Worm (Caenorhabditis elegans) whole organism, young adult: ENCODE data around the gene elpc-2.

Source experiments
- D2030.7 ChIP-seq: fragments of 200-800 bp; sonication (Bioruptor generic); IDR thresholded peaks from 2 replicates; pipeline ENCODE4 v1.3.6; 2022; ENCODE audit warnings: missing genetic modification reagents, missing genetic modification characterization, missing compliant biosample characterization
- attf-3 ChIP-seq: fragments of 200-800 bp; sonication (Bioruptor generic); conservative IDR thresholded peaks from 2 replicates; pipeline ENCODE4 v1.3.6; 2022; ENCODE audit warnings: missing genetic modification reagents, missing genetic modification characterization, missing compliant biosample characterization
- hlh-12 ChIP-seq: sonication (generic microtip); optimal IDR thresholded peaks from 2 replicates; lab custom pipeline; 2016; ENCODE audit warnings: missing genetic modification characterization, missing compliant biosample characterization
- hsf-1 ChIP-seq: fragments of 200-800 bp; sonication (Bioruptor generic); IDR thresholded peaks from 2 replicates; pipeline ENCODE4 v1.3.6; 2022; ENCODE audit warnings: missing genetic modification reagents, missing genetic modification characterization, missing compliant biosample characterization
- nfya-2 ChIP-seq: fragments of 200-800 bp; sonication (Bioruptor generic); IDR thresholded peaks from 2 replicates; pipeline ENCODE4 v1.3.6; 2022; ENCODE audit warnings: missing genetic modification reagents, missing genetic modification characterization, missing compliant biosample characterization
- pha-4 ChIP-seq: fragments of 150-350 bp; sonication (generic microtip); optimal IDR thresholded peaks from 2 replicates; lab custom pipeline; 2014; ENCODE audit warnings: missing biosample characterization, missing genetic modification reagents, missing genetic modification characterization
- rcor-1 ChIP-seq: fragments of 200-800 bp; sonication (Bioruptor generic); IDR thresholded peaks from 2 replicates; pipeline ENCODE4 v1.3.6; 2022; ENCODE audit warnings: missing genetic modification reagents, missing genetic modification characterization, missing compliant biosample characterization
- sea-2 ChIP-seq: fragments of 200-800 bp; sonication (Bioruptor generic); IDR thresholded peaks from 2 replicates; pipeline ENCODE4 v1.3.6; 2022; ENCODE audit warnings: missing genetic modification characterization, missing compliant biosample characterization
- unc-130 ChIP-seq: sonication (generic microtip); optimal IDR thresholded peaks from 2 replicates; lab custom pipeline; 2016; ENCODE audit warnings: missing genetic modification reagents, missing genetic modification characterization, missing compliant biosample characterization
- ztf-3 ChIP-seq: fragments of 200-800 bp; sonication (Bioruptor generic); optimal IDR thresholded peaks from 2 replicates; lab custom pipeline; 2018; ENCODE audit warnings: mild to moderate bottlenecking, missing genetic modification characterization, missing compliant biosample characterization

DNA sequence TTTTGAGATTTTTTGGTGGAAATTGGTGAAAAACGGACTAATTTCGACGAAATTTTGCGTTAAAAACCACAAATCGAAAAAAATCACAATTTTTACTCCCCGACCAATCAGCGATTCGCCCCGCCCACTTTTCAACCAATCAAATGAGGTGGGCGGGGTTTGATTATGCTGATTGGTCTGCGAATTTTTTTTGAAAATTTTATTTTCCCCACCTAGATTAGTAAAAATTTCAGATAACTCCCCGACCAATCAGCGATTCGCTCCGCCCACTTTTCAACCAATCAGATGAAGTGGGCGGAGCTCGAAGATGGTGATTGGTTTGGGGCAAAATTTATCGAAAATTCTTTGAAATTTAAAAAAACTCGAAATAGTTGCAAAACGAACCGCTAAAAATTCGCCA lies 34.3 kb upstream of the elpc-2 start:
- TF ChIP-seq sea-2 (GFP tag; lab: Robert Waterston, UW), result no peak
- TF ChIP-seq rcor-1 (GFP tag; lab: Robert Waterston, UW), result no peak
- no peak for TF ChIP-seq hsf-1 (GFP tag; lab: Robert Waterston, UW)
- TF ChIP-seq ztf-3 (GFP tag; lab: Kevin White, UChicago), result no peak
- TF ChIP-seq pha-4 (tag; lab: Kevin White, UChicago), result no peak
- TF ChIP-seq hlh-12 (tag; lab: Kevin White, UChicago), result no peak
- no peak for TF ChIP-seq D2030.7 (GFP tag; lab: Robert Waterston, UW)
- no peak for TF ChIP-seq nfya-2 (GFP tag; lab: Robert Waterston, UW)
- no peak for TF ChIP-seq unc-130
- no peak for TF ChIP-seq attf-3
